Fruit fly (Drosophila melanogaster) whole organism, pupa: ENCODE data around the gene Art1.
A peak's percentile ranks its signal among the peaks of the same experiment; 100 is the strongest.

Experiments
- CG10348 ChIP-seq: fragments of 200-800 bp; sonication (Bioruptor generic); IDR thresholded peaks from 2 replicates; pipeline ENCODE4 v1.3.6; 2022; ENCODE audit warnings: missing biosample characterization, missing genetic modification characterization
- CG12605 ChIP-seq: fragments of 200-800 bp; sonication (Bioruptor generic); IDR thresholded peaks from 2 replicates; pipeline ENCODE4 v1.3.6; 2022; ENCODE audit warnings: missing biosample characterization, missing genetic modification characterization
- CG13204 ChIP-seq: fragments of 200-800 bp; sonication (Bioruptor generic); optimal IDR thresholded peaks from 2 replicates; lab custom pipeline; 2018; ENCODE audit warnings: missing biosample characterization, mild to moderate bottlenecking, missing genetic modification characterization, moderate library complexity
- CG14655 ChIP-seq: fragments of 200-800 bp; sonication (Bioruptor generic); optimal IDR thresholded peaks from 3 replicates; lab custom pipeline; 2017; ENCODE audit warnings: mild to moderate bottlenecking, missing biosample characterization, missing genetic modification reagents, missing genetic modification characterization
- CG15710 ChIP-seq: fragments of 200-800 bp; sonication (Bioruptor generic); optimal IDR thresholded peaks from 2 replicates; lab custom pipeline; 2018; ENCODE audit warnings: missing biosample characterization, mild to moderate bottlenecking, missing genetic modification characterization, moderate library complexity
- CG17806 ChIP-seq: fragments of 200-800 bp; sonication (Bioruptor generic); optimal IDR thresholded peaks from 2 replicates; lab custom pipeline; 2018; ENCODE audit warnings: missing biosample characterization, mild to moderate bottlenecking, missing genetic modification characterization, moderate library complexity
- CG32121 ChIP-seq: fragments of 200-800 bp; sonication (Bioruptor generic); IDR thresholded peaks from 2 replicates; pipeline ENCODE4 v1.3.6; 2022; ENCODE audit warnings: missing biosample characterization, missing genetic modification characterization
- CG34367 ChIP-seq: fragments of 200-800 bp; sonication (Bioruptor generic); optimal IDR thresholded peaks from 2 replicates; lab custom pipeline; 2018; ENCODE audit warnings: missing biosample characterization, mild to moderate bottlenecking, missing genetic modification characterization
- CG4496 ChIP-seq: fragments of 200-800 bp; sonication (Bioruptor generic); IDR thresholded peaks from 3 replicates; pipeline ENCODE4 v1.3.6; 2022; ENCODE audit warnings: missing biosample characterization, missing genetic modification characterization
- CG8159 ChIP-seq: fragments of 200-800 bp; sonication (Bioruptor generic); optimal IDR thresholded peaks from 3 replicates; lab custom pipeline; 2018; ENCODE audit warnings: missing biosample characterization, mild to moderate bottlenecking, missing genetic modification characterization, moderate library complexity
- CG8301 ChIP-seq: fragments of 200-800 bp; sonication (Bioruptor generic); optimal IDR thresholded peaks from 2 replicates; lab custom pipeline; 2018; ENCODE audit warnings: missing biosample characterization, mild to moderate bottlenecking, missing genetic modification characterization
- CG9948 ChIP-seq: fragments of 200-800 bp; sonication (Bioruptor generic); optimal IDR thresholded peaks from 2 replicates; lab custom pipeline; 2018; ENCODE audit warnings: missing biosample characterization, mild to moderate bottlenecking, missing genetic modification characterization, moderate library complexity
- D1 ChIP-seq: fragments of 200-800 bp; sonication (Bioruptor generic); optimal IDR thresholded peaks from 2 replicates; lab custom pipeline; 2018; ENCODE audit warnings: missing biosample characterization, mild to moderate bottlenecking, missing genetic modification characterization, moderate library complexity
- EcR ChIP-seq: fragments of 200-800 bp; sonication (Bioruptor generic); optimal IDR thresholded peaks from 3 replicates; lab custom pipeline; 2019; ENCODE audit warnings: missing biosample characterization, missing genetic modification characterization, mild to moderate bottlenecking, moderate library complexity, missing genetic modification reagents
- Ets98B ChIP-seq: fragments of 200-800 bp; sonication (Bioruptor generic); IDR thresholded peaks from 2 replicates; pipeline ENCODE4 v1.3.6; 2022; ENCODE audit warnings: missing biosample characterization, missing genetic modification characterization
- Pif1A ChIP-seq: fragments of 200-800 bp; sonication (Bioruptor generic); optimal IDR thresholded peaks from 3 replicates; lab custom pipeline; 2016; ENCODE audit warnings: missing biosample characterization, missing genetic modification characterization
- Pif1B ChIP-seq: fragments of 200-800 bp; sonication (Bioruptor generic); optimal IDR thresholded peaks from 3 replicates; lab custom pipeline; 2016; ENCODE audit warnings: missing biosample characterization, missing genetic modification characterization
- Snoo ChIP-seq: fragments of 200-800 bp; sonication (Bioruptor generic); optimal IDR thresholded peaks from 3 replicates; lab custom pipeline; 2017; ENCODE audit warnings: missing biosample characterization, mild to moderate bottlenecking, missing genetic modification characterization, inconsistent platforms
- fd96Ca ChIP-seq: fragments of 200-800 bp; sonication (Bioruptor generic); IDR thresholded peaks from 3 replicates; pipeline ENCODE4 v1.3.6; 2022; ENCODE audit warnings: missing biosample characterization, missing genetic modification characterization
- gl ChIP-seq: fragments of 200-800 bp; sonication (Bioruptor generic); optimal IDR thresholded peaks from 2 replicates; lab custom pipeline; 2018; ENCODE audit warnings: missing biosample characterization, mild to moderate bottlenecking, missing genetic modification characterization
- rn ChIP-seq: fragments of 200-800 bp; sonication (Bioruptor generic); IDR thresholded peaks from 2 replicates; pipeline ENCODE4 v1.3.6; 2022; ENCODE audit warnings: missing biosample characterization, missing genetic modification characterization

Art1 gene

DNA sequence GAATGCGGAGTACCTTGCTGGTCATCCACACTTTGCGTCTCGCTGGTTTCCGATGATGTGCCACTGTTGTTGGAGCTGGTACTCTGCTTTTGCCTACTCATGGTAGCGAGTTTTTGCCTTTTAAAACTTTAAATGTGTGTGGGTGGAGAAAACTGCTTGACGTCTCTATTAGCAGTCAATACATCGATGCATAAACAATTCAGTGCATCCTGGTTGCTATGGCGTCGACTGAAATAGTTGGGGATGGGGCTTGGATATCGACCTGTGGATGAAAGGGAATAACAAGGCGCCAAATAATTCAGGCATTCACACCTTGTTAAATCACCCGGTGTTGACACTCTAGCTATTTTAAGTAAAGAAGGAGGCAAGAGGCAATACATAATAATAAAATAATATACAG lies 5.9 kb downstream of the Art1 start, which contains the start of gene CG42633:
Gene CG42633 (minus strand): TSS at position 101 of the 400 bp plus-strand sequence.
- TF ChIP-seq Snoo (tag; lab: Kevin White, UChicago) (no peak), CG8159 (tag; lab: Kevin White, UChicago) (no peak), CG9948 (tag; lab: Kevin White, UChicago) (no peak), CG13204 (no peak), CG8301 (tag; lab: Kevin White, UChicago) (no peak), gl (no peak), CG32121 (GFP tag; lab: Robert Waterston, UW) (no peak), CG4496 (no peak), Pif1B (no peak), rn (no peak), CG34367 (tag; lab: Kevin White, UChicago) (no peak), EcR (GFP tag; lab: Kevin White, UChicago) (no peak), fd96Ca (no peak), CG12605 (GFP tag; lab: Robert Waterston, UW) (no peak), CG15710 (no peak), CG10348 (GFP tag; lab: Robert Waterston, UW) (no peak), Pif1A (no peak), CG17806 (tag; lab: Kevin White, UChicago) (no peak), D1 (tag; lab: Kevin White, UChicago) (no peak)
- TF ChIP-seq, all 21 proteins: peak for 0

DNA sequence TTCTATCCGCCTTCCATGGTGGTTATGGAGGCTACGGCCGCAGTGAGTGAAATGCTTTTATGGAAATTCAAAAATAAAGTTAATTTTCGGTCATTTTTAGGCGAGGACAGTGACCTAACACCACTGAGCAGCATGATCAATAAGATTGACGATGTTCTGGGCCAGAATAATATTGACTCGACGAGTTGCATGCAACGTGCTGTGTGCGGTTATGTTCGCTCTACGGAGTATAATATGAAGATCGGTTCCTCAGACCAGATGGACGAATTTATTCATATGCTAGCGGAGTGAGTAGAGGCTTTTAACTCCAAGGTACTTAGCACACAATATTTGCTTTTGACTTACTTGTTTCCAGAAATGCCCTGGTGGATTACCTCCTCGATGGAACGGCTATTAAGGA lies 7.9 kb downstream of the Art1 start:
- TF ChIP-seq CG17806 (tag; lab: Kevin White, UChicago) (no peak), CG9948 (tag; lab: Kevin White, UChicago) (no peak), D1 (tag; lab: Kevin White, UChicago) (no peak), CG13204 (no peak), CG15710 (no peak), fd96Ca (no peak), CG12605 (GFP tag; lab: Robert Waterston, UW) (no peak), Pif1B (no peak), CG8159 (tag; lab: Kevin White, UChicago) (no peak), rn (no peak), gl (no peak), CG10348 (GFP tag; lab: Robert Waterston, UW) (no peak), Snoo (tag; lab: Kevin White, UChicago) (no peak), CG8301 (tag; lab: Kevin White, UChicago) (no peak), Ets98B (GFP tag; lab: Robert Waterston, UW) (no peak), EcR (GFP tag; lab: Kevin White, UChicago) (no peak), Pif1A (no peak), CG34367 (tag; lab: Kevin White, UChicago) (no peak), CG4496 (no peak)

DNA sequence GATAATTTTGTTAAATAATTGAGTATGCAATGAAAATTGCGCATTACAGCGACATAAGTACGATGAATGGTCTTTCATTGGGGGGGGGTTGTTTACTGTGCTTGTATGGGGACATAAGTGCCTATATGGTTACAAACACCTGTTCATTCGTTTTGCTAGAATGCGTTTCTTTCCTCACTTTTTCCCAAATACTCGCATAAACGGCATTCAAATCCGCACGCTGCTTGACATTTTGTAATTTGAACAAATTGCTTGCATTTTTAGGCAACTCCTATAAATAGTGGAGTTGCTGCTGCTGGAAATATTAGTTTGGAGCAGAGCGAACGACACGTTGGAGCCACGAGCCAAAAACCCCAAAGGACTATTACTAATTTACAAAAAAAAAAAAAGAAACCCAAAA lies 8.8 kb downstream of the Art1 start, which contains the start of gene Desi:
Gene Desi (plus strand): TSS at position 301 of the 400 bp plus-strand sequence.
- TF ChIP-seq CG34367 (tag; lab: Kevin White, UChicago) (no peak), CG15710 (no peak), CG17806 (tag; lab: Kevin White, UChicago) (no peak), Pif1B (no peak), Snoo (tag; lab: Kevin White, UChicago) (no peak), gl (no peak), EcR (GFP tag; lab: Kevin White, UChicago) (no peak)

DNA sequence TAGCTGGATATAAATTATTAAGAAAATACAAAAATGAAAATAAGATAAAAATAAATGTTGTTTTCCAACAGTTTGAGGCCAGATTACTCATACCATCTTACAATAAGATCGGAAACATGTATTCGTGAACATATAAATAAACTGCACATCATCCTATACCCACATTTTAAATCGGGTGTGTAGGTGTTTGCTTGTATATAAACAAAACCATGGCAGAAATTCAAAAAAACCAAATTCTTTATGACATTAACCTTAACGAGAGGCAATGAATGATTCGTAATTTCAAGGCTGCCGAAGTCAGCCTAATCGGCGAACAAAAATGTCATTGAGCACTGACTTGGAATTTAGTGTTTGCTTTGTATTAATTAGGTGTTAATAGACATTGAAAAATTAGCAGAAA lies 9.9 kb downstream of the Art1 start:
- TF ChIP-seq gl: no peak
- no peak for TF ChIP-seq CG9948 (tag; lab: Kevin White, UChicago)
- no peak for TF ChIP-seq CG14655 (GFP tag; lab: Kevin White, UChicago)
- no peak for TF ChIP-seq Pif1B
- no peak for TF ChIP-seq Snoo (tag; lab: Kevin White, UChicago)

DNA sequence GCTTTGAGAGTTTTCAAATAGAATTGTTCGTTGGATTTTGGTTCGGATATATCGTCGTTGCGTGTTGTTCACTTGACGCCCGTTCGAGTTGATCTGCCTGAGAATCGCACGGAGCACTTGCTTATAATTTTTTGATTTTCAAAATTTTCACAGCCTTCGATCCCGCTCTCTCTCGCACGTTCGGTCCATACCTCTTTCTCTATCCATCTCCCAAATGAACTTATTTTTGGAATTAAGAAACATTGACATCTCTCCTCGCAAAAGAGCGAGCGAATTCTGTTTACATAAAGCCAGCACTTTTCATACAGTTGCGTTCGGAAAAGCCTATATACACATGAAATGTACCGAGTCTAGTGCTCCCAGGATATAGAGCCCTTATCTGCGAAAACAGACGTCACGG lies 10.8 kb downstream of the Art1 start, which contains the start of the genes CG45076, CG45078 and fau:
Gene CG45076 (minus strand): TSS at position 101 of the 400 bp plus-strand sequence.
Gene CG45078 (minus strand): TSS at position 101 of the 400 bp plus-strand sequence.
Gene fau (minus strand): TSS at position 101 of the 400 bp plus-strand sequence.
- TF ChIP-seq Pif1B (no peak), CG15710 (no peak), CG10348 (GFP tag; lab: Robert Waterston, UW) (no peak), EcR (GFP tag; lab: Kevin White, UChicago) (no peak), Ets98B (GFP tag; lab: Robert Waterston, UW) (no peak), CG9948 (tag; lab: Kevin White, UChicago) (no peak), CG14655 (GFP tag; lab: Kevin White, UChicago) (no peak), Snoo (tag; lab: Kevin White, UChicago) (no peak), CG13204 (no peak), CG12605 (GFP tag; lab: Robert Waterston, UW) (no peak), rn (no peak), CG8301 (tag; lab: Kevin White, UChicago) (no peak), CG34367 (tag; lab: Kevin White, UChicago) (no peak)
- TF ChIP-seq, all 21 proteins: peak for 0

DNA sequence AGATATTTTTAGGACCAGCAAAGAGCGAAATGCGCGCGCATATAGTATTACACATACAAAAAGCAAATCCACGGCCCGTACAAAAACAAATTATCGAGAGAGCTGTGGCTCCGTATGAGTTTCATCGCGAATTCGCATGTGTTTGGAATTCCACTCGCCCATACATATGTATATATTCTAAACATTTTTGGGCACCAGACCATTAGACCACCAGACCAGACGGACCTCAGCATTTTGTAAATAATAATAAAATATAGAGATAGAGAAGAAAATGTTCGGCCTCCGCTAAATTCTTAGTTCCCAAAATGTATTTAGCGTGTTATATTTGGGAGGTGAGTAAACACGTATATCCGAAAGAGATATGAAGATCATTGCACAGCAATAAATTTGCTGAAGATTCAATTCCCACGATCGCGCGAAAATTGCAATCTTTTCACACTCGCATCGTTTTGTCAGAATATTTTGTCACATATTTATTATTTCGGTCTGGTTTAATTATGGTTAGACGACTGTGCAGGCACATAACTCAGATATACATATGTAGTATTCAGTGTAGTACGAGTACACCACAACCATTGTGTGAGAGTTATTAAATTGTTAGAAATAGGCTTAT lies 11.9 kb downstream of the Art1 start:
- TF ChIP-seq CG9948 (tag; lab: Kevin White, UChicago): no peak
- no peak for TF ChIP-seq CG15710
- 0 out of 3 replicates have a peak, but pooled peaks have one; percentile 42 for TF ChIP-seq CG4496
- no peak for TF ChIP-seq gl
